Worm (Caenorhabditis elegans): ENCODE results near the gene cdka-1.
A peak's percentile ranks its signal among the peaks of the same experiment; 100 is the strongest.

DNA sequence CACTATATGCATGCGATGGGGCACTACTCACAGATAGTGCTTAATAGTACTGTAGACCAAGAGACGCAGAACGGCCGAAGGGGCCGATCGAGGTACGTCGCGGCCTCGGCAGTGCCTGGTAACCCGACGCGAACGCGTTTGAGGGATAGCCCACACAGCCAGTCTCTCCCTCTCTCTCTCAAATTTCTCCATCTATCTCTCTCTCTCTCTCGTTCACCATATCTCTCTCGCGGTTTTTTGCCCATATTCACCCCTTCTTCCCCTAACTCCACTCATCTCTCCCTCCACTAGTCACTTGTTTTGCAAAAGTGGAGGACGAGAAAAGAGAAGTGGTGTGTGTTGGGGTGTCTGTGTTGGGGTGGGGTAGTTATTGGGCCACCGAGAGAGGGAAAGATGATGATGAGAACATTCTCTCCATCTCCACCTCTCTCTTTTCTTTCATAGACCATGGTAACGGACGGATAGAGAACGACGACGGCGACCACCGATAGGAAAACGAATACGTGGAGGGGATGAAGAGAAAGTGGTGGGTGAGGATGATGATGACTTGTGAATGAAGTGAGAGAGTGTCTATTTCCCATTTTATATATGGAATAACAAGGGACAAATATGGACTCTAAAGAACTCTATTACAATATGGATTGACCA lies 8.3 kb downstream of the cdka-1 start:
- TF ChIP-seq him-1 (tag; optimal IDR thresholded peaks at IDR 0.05) (peak; percentile 8), W03F9.2 (tag; optimal IDR thresholded peaks at IDR 0.05) (no peak)

Data from whole organism, L4/young adult.